Worm (Caenorhabditis elegans): ENCODE measurements around the gene Y54G2A.13.
"Not testable (repeated sequence)": the region's sequence is repeated elsewhere in the genome, so short reads cannot be mapped to it uniquely, and the experiment has no call there.

DNA sequence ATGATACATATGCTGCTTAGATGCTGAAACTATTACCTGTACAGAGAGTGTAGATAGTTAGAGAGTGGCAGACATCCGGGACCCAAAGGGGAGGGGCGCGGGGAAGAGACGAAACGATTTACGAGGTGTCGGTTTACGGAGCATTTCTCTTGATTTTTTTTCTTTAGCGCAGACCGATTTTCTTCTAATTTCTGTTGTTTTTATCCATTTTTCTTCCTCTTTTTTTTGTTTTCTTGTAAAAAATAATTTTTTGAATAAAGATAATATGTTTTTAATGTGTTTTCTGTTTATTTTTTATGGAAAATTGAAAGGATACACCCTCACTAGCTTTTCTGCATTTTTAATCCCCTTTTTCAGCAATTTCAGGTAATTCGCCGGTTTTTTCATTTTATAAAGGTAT lies 41.7 kb downstream of the Y54G2A.13 start, which contains the start of gene Y54G2A.72:
- TF ChIP-seq dao-5, W03F9.2 (tag; optimal IDR thresholded peaks at IDR 0.05): not testable (repeated sequence)

Measured in whole organism, L4/young adult.